Fruit fly (Drosophila melanogaster) whole organism, embryonic: Measurements from ENCODE around the gene Doa.

ENCODE experiments used
- Aef1 ChIP-seq: fragments of 200-800 bp; sonication (Bioruptor generic); IDR thresholded peaks from 3 replicates; pipeline ENCODE4 v1.3.6; 2022; ENCODE audit warnings: missing biosample characterization, missing genetic modification characterization
- Bteb2 ChIP-seq: fragments of 200-800 bp; sonication (Bioruptor generic); optimal IDR thresholded peaks from 2 replicates; lab custom pipeline; 2016; ENCODE audit warnings: missing biosample characterization, missing genetic modification characterization
- CG1024 ChIP-seq: fragments of 200-800 bp; sonication (Bioruptor generic); IDR thresholded peaks from 2 replicates; pipeline ENCODE4 v1.3.6; 2022; ENCODE audit warnings: missing biosample characterization, missing genetic modification characterization
- CG10366 ChIP-seq: fragments of 200-800 bp; sonication (Bioruptor generic); IDR thresholded peaks from 2 replicates; pipeline ENCODE4 v1.3.6; 2022; ENCODE audit warnings: missing biosample characterization, missing genetic modification characterization
- CG11560 ChIP-seq: fragments of 200-800 bp; sonication (Bioruptor generic); IDR thresholded peaks from 3 replicates; pipeline ENCODE4 v1.3.6; 2022; ENCODE audit warnings: missing biosample characterization, missing genetic modification characterization
- CG12942 ChIP-seq: fragments of 200-800 bp; sonication (Bioruptor generic); optimal IDR thresholded peaks from 3 replicates; lab custom pipeline; 2016; ENCODE audit warnings: missing biosample characterization, missing genetic modification characterization
- CG15269 ChIP-seq: fragments of 200-800 bp; sonication (Bioruptor generic); optimal IDR thresholded peaks from 2 replicates; lab custom pipeline; 2018; ENCODE audit warnings: missing biosample characterization, mild to moderate bottlenecking, missing genetic modification characterization, moderate library complexity
- CG1647 ChIP-seq: fragments of 200-800 bp; sonication (Bioruptor generic); optimal IDR thresholded peaks from 3 replicates; lab custom pipeline; 2016; ENCODE audit warnings: missing biosample characterization, missing genetic modification characterization
- CG16813 ChIP-seq: fragments of 200-800 bp; sonication (Bioruptor generic); IDR thresholded peaks from 3 replicates; pipeline ENCODE4 v1.3.6; 2022; ENCODE audit warnings: missing biosample characterization, missing genetic modification characterization; ENCODE audit not compliant: partially characterized antibody
- CG17568 ChIP-seq: fragments of 200-800 bp; sonication (Bioruptor generic); optimal IDR thresholded peaks from 2 replicates; lab custom pipeline; 2018; ENCODE audit warnings: missing biosample characterization, mild to moderate bottlenecking, missing genetic modification characterization, moderate library complexity
- CG17829 ChIP-seq: fragments of 200-800 bp; optimal IDR thresholded peaks from 2 replicates; lab custom pipeline; 2019; ENCODE audit warnings: missing biosample characterization, mild to moderate bottlenecking, missing genetic modification characterization, moderate library complexity
- CG17912 ChIP-seq: fragments of 200-800 bp; sonication (Bioruptor generic); optimal IDR thresholded peaks from 2 replicates; lab custom pipeline; 2018; ENCODE audit warnings: missing biosample characterization, mild to moderate bottlenecking, missing genetic modification characterization
- CG18764 ChIP-seq: fragments of 200-800 bp; sonication (Bioruptor generic); optimal IDR thresholded peaks from 3 replicates; lab custom pipeline; 2016; ENCODE audit warnings: missing biosample characterization, missing genetic modification characterization
- CG2120 ChIP-seq: fragments of 200-800 bp; sonication (Bioruptor generic); optimal IDR thresholded peaks from 3 replicates; lab custom pipeline; 2016; ENCODE audit warnings: missing biosample characterization, missing genetic modification characterization
- CG30403 ChIP-seq: fragments of 200-800 bp; sonication (Bioruptor generic); optimal IDR thresholded peaks from 3 replicates; lab custom pipeline; 2016; ENCODE audit warnings: missing biosample characterization, missing genetic modification characterization
- CG30431 ChIP-seq: fragments of 200-800 bp; sonication (Bioruptor generic); optimal IDR thresholded peaks from 2 replicates; lab custom pipeline; 2017; ENCODE audit warnings: missing biosample characterization, missing genetic modification characterization
- CG32532 ChIP-seq: fragments of 200-800 bp; sonication (Bioruptor generic); IDR thresholded peaks from 2 replicates; pipeline ENCODE4 v1.3.6; 2022; ENCODE audit warnings: missing biosample characterization, missing genetic modification characterization
- CG3281 ChIP-seq: fragments of 200-800 bp; sonication (Bioruptor generic); optimal IDR thresholded peaks from 3 replicates; lab custom pipeline; 2017; ENCODE audit warnings: missing biosample characterization, mild to moderate bottlenecking, missing genetic modification characterization
- CG34376 ChIP-seq: fragments of 200-800 bp; sonication (Bioruptor generic); optimal IDR thresholded peaks from 2 replicates; lab custom pipeline; 2018; ENCODE audit warnings: missing biosample characterization, mild to moderate bottlenecking, missing genetic modification characterization
- CG7271 ChIP-seq: fragments of 200-800 bp; sonication (Bioruptor generic); optimal IDR thresholded peaks from 2 replicates; lab custom pipeline; 2018; ENCODE audit warnings: missing biosample characterization, mild to moderate bottlenecking, missing genetic modification characterization, moderate library complexity
- CG7372 ChIP-seq: fragments of 200-800 bp; sonication (Bioruptor generic); IDR thresholded peaks from 2 replicates; pipeline ENCODE4 v1.3.6; 2022; ENCODE audit warnings: missing biosample characterization, missing genetic modification characterization
- CG7963 ChIP-seq: fragments of 200-800 bp; sonication (Bioruptor generic); IDR thresholded peaks from 3 replicates; pipeline ENCODE4 v1.3.6; 2022; ENCODE audit warnings: missing biosample characterization, missing genetic modification characterization; ENCODE audit not compliant: partially characterized antibody
- CG8388 ChIP-seq: fragments of 200-800 bp; sonication (Bioruptor generic); optimal IDR thresholded peaks from 2 replicates; lab custom pipeline; 2019; ENCODE audit warnings: missing biosample characterization, mild to moderate bottlenecking, missing genetic modification characterization, moderate library complexity
- CG9215 ChIP-seq: fragments of 200-800 bp; sonication (Bioruptor generic); IDR thresholded peaks from 2 replicates; pipeline ENCODE4 v1.3.6; 2022; ENCODE audit warnings: missing biosample characterization, missing genetic modification characterization
- CG9727 ChIP-seq: fragments of 200-800 bp; sonication (Bioruptor generic); optimal IDR thresholded peaks from 3 replicates; lab custom pipeline; 2017; ENCODE audit warnings: missing biosample characterization, mild to moderate bottlenecking, missing genetic modification characterization
- ERR ChIP-seq: fragments of 200-800 bp; sonication (Bioruptor generic); optimal IDR thresholded peaks from 2 replicates; lab custom pipeline; 2016; ENCODE audit warnings: missing biosample characterization, missing genetic modification characterization
- H15 ChIP-seq: fragments of 200-800 bp; sonication (Bioruptor generic); IDR thresholded peaks from 3 replicates; pipeline ENCODE4 v1.3.6; 2022; ENCODE audit warnings: missing biosample characterization, missing genetic modification characterization
- MTF-1 ChIP-seq: fragments of 200-800 bp; sonication (Bioruptor generic); optimal IDR thresholded peaks from 2 replicates; lab custom pipeline; 2018; ENCODE audit warnings: missing biosample characterization, mild to moderate bottlenecking, missing genetic modification characterization, borderline replicate concordance
- Mes4 ChIP-seq: fragments of 200-800 bp; sonication (Bioruptor generic); optimal IDR thresholded peaks from 2 replicates; lab custom pipeline; 2016; ENCODE audit warnings: missing biosample characterization, missing genetic modification characterization
- NFAT ChIP-seq: fragments of 200-800 bp; sonication (Bioruptor generic); IDR thresholded peaks from 2 replicates; pipeline ENCODE4 v1.3.6; 2022; ENCODE audit warnings: missing biosample characterization, missing genetic modification characterization
- Ptx1 ChIP-seq: fragments of 200-800 bp; sonication (Bioruptor generic); IDR thresholded peaks from 2 replicates; pipeline ENCODE4 v1.3.6; 2022; ENCODE audit warnings: missing biosample characterization, missing genetic modification characterization
- Ssrp ChIP-seq: fragments of 200-800 bp; sonication (Bioruptor generic); optimal IDR thresholded peaks from 2 replicates; lab custom pipeline; 2018; ENCODE audit warnings: missing biosample characterization, mild to moderate bottlenecking, missing genetic modification characterization, moderate library complexity
- cad ChIP-seq: fragments of >200 bp; optimal IDR thresholded peaks from 2 replicates; lab custom pipeline; 2017; ENCODE audit warnings: missing biosample characterization, missing genetic modification characterization
- cg ChIP-seq: fragments of 200-800 bp; sonication (Bioruptor generic); optimal IDR thresholded peaks from 3 replicates; lab custom pipeline; 2019; ENCODE audit warnings: missing biosample characterization, mild to moderate bottlenecking, missing genetic modification characterization, moderate library complexity
- emc ChIP-seq: fragments of 200-800 bp; sonication (Bioruptor generic); optimal IDR thresholded peaks from 2 replicates; lab custom pipeline; 2016; ENCODE audit warnings: missing biosample characterization, missing genetic modification characterization
- gsb-n ChIP-seq: fragments of 200-800 bp; sonication (Bioruptor generic); optimal IDR thresholded peaks from 3 replicates; lab custom pipeline; 2018; ENCODE audit warnings: missing biosample characterization, mild to moderate bottlenecking, missing genetic modification characterization
- gt ChIP-seq: fragments of 200-800 bp; sonication (Bioruptor generic); IDR thresholded peaks from 2 replicates; pipeline ENCODE4 v1.3.6; 2022; ENCODE audit warnings: missing biosample characterization, missing genetic modification characterization
- ham ChIP-seq: fragments of 200-800 bp; sonication (Bioruptor generic); IDR thresholded peaks from 2 replicates; pipeline ENCODE4 v1.3.6; 2022; ENCODE audit warnings: missing biosample characterization, missing genetic modification characterization
- her ChIP-seq: fragments of 200-800 bp; sonication (Bioruptor generic); optimal IDR thresholded peaks from 2 replicates; lab custom pipeline; 2016; ENCODE audit warnings: missing biosample characterization, missing genetic modification characterization
- kni ChIP-seq: fragments of 200-800 bp; sonication (Bioruptor generic); optimal IDR thresholded peaks from 3 replicates; lab custom pipeline; 2017; ENCODE audit warnings: mild to moderate bottlenecking, missing biosample characterization, missing genetic modification reagents, missing genetic modification characterization
- lab ChIP-seq: fragments of 200-800 bp; sonication (Bioruptor generic); optimal IDR thresholded peaks from 3 replicates; lab custom pipeline; 2017; ENCODE audit warnings: missing biosample characterization, missing genetic modification characterization, mild to moderate bottlenecking, moderate library complexity, missing genetic modification reagents
- nmo ChIP-seq: fragments of 200-800 bp; sonication (Bioruptor generic); optimal IDR thresholded peaks from 2 replicates; lab custom pipeline; 2018; ENCODE audit warnings: missing biosample characterization, mild to moderate bottlenecking, missing genetic modification characterization, moderate library complexity
- otp ChIP-seq: fragments of 200-800 bp; sonication (Bioruptor generic); IDR thresholded peaks from 3 replicates; pipeline ENCODE4, ENCODE4 v1.3.6; 2022; ENCODE audit warnings: missing biosample characterization, missing genetic modification characterization
- repo ChIP-seq: fragments of 200-800 bp; sonication (Bioruptor generic); optimal IDR thresholded peaks from 2 replicates; lab custom pipeline; 2016; ENCODE audit warnings: missing biosample characterization, missing genetic modification characterization
- ssp ChIP-seq: fragments of 200-800 bp; sonication (Bioruptor generic); IDR thresholded peaks from 2 replicates; pipeline ENCODE4 v1.3.6; 2022; ENCODE audit warnings: missing biosample characterization, missing genetic modification characterization
- toy ChIP-seq: fragments of 200-800 bp; sonication (Bioruptor generic); IDR thresholded peaks from 2 replicates; pipeline ENCODE4 v1.3.6; 2022; ENCODE audit warnings: missing biosample characterization, missing genetic modification characterization
- twi ChIP-seq: fragments of 200-800 bp; optimal IDR thresholded peaks from 2 replicates; lab custom pipeline; 2019; ENCODE audit warnings: missing biosample characterization, mild to moderate bottlenecking, missing genetic modification characterization, moderate library complexity

Gene Doa

dm6 chr3R:28843776-28844610, 43.9 kb upstream of the Doa start (continued):
- no peak for TF ChIP-seq Ptx1
- no peak for TF ChIP-seq Mes4 (GFP tag; lab: Kevin White, UChicago)
- TF ChIP-seq Bteb2 (GFP tag; lab: Kevin White, UChicago): no peak
- no peak for TF ChIP-seq CG17568 (GFP tag; lab: Kevin White, UChicago)
- TF ChIP-seq lab (GFP tag; lab: Kevin White, UChicago): no peak
- TF ChIP-seq otp (GFP tag; lab: Robert Waterston, UW): no peak
- peak; percentile 89 for TF ChIP-seq cg
- no peak for TF ChIP-seq CG2120
- TF ChIP-seq CG17829 (tag; lab: Kevin White, UChicago): no peak
- no peak for TF ChIP-seq CG32532
- TF ChIP-seq CG30403 (GFP tag; lab: Kevin White, UChicago): no peak
- no peak for TF ChIP-seq CG30431 (GFP tag; lab: Kevin White, UChicago)

DNA sequence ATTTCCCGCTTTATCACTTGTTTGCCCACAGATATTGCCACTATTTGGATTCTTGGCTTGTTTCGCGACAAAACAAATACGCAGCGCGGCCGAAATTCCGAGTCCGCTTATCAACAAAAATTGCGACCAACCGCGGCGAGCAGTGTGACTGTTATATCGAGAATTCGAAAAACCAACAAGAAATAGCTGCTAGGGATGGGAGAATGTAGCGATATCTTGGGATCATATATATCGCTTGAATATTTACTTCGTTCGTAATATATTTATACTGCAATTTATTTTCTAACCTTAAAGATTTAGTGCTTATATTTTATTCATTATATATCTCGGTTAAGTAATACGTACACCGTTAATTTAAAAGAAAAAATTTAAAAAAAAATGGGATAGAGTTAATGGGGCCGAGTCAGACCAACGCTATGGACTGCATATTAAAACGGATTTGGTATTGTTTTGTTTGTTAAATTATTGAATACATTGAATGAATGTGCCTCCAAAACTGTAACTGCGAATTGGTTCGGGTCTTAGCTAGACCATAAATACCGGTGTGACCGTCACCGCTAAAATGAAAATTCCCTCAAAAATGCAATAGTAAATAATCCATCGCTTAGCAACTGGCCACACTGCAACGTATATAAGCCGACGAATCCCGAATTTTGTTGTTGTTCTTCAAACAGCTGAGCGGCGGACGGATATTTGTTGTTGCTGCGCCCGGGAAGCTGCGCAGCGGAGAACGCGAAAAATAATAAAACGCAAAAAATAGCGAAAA, 43.1 kb upstream of the Doa start, which contains the start of the genes Apc and spg:
Gene Apc (minus strand): TSS at position 138 of the 766 bp plus-strand sequence.
Gene spg (plus strand): TSS at position 660 of the 766 bp plus-strand sequence.
- no peak for TF ChIP-seq CG9215 (GFP tag; lab: Robert Waterston, UW)
- TF ChIP-seq ssp (GFP tag; lab: Robert Waterston, UW): no peak
- peak; percentile 93 for TF ChIP-seq CG11560 (tag; lab: Robert Waterston, UW)
- TF ChIP-seq CG1647 (GFP tag; lab: Kevin White, UChicago): no peak
- peak; percentile 83 for TF ChIP-seq CG16813
- peak; percentile 76 for TF ChIP-seq cad (GFP tag; lab: Kevin White, UChicago)
- peak; percentile 7 for TF ChIP-seq CG32532
- TF ChIP-seq CG7372: no peak
- peak; percentile 35 for TF ChIP-seq gsb-n (tag; lab: Kevin White, UChicago)
- TF ChIP-seq CG1024 (GFP tag; lab: Robert Waterston, UW): no peak
- TF ChIP-seq MTF-1 (GFP tag; lab: Kevin White, UChicago): peak; percentile 66
- peak; percentile 10 for TF ChIP-seq CG12942
- TF ChIP-seq CG8388 (GFP tag; lab: Kevin White, UChicago): no peak
- peak; percentile 37 for TF ChIP-seq CG15269 (tag; lab: Kevin White, UChicago)
- TF ChIP-seq CG9727 (GFP tag; lab: Kevin White, UChicago): peak; percentile 20
- TF ChIP-seq NFAT (GFP tag; lab: Robert Waterston, UW): no peak
- peak; percentile 9 for TF ChIP-seq Ssrp (tag; lab: Kevin White, UChicago)
- peak; percentile 77 for TF ChIP-seq Aef1 (GFP tag; lab: Robert Waterston, UW)
- TF ChIP-seq CG17912 (GFP tag; lab: Kevin White, UChicago): peak; percentile 63
- TF ChIP-seq H15 (GFP tag; lab: Robert Waterston, UW): no peak
- TF ChIP-seq ham (GFP tag; lab: Robert Waterston, UW): no peak
- TF ChIP-seq ERR (GFP tag; lab: Kevin White, UChicago): no peak
- TF ChIP-seq her (GFP tag; lab: Kevin White, UChicago): peak; percentile 34
- TF ChIP-seq CG10366 (GFP tag; lab: Robert Waterston, UW): 0 out of 2 replicates have a peak, but pooled peaks have one; percentile 10
- TF ChIP-seq kni (GFP tag; lab: Kevin White, UChicago): peak; percentile 16
- TF ChIP-seq CG3281 (GFP tag; lab: Kevin White, UChicago): peak; percentile 35
- no peak for TF ChIP-seq emc
- TF ChIP-seq repo (GFP tag; lab: Kevin White, UChicago): no peak
- peak; percentile 45 for TF ChIP-seq CG34376 (GFP tag; lab: Kevin White, UChicago)
- TF ChIP-seq toy (GFP tag; lab: Robert Waterston, UW): no peak
- peak; percentile 71 for TF ChIP-seq nmo
- TF ChIP-seq CG7963 (GFP tag; lab: Robert Waterston, UW): no peak
- no peak for TF ChIP-seq CG18764 (GFP tag; lab: Kevin White, UChicago)
- no peak for TF ChIP-seq gt (GFP tag; lab: Robert Waterston, UW)
- no peak for TF ChIP-seq twi (tag; lab: Kevin White, UChicago)
- no peak for TF ChIP-seq CG7271
